Worm (Caenorhabditis elegans) whole organism, mixed stage, embryonic: Measurements from ENCODE around the gene K04C2.5.

Source experiments
- blmp-1 ChIP-seq: fragments of 150-350 bp; optimal IDR thresholded peaks from 2 replicates; lab custom pipeline; 2014; ENCODE audit warnings: missing biosample characterization, missing genetic modification characterization
- elt-1 ChIP-seq: sonication (generic microtip); optimal IDR thresholded peaks from 2 replicates; lab custom pipeline; 2017; ENCODE audit warnings: missing genetic modification characterization, mild to moderate bottlenecking, missing compliant biosample characterization, antibody characterized with exemption, moderate library complexity, borderline replicate concordance; ENCODE audit not compliant: insufficient read depth
- elt-3 ChIP-seq: fragments of 150-350 bp; optimal IDR thresholded peaks from 2 replicates; lab custom pipeline; 2014; ENCODE audit warnings: missing biosample characterization, missing genetic modification characterization
- mab-5 ChIP-seq: fragments of 150-350 bp; optimal IDR thresholded peaks from 2 replicates; lab custom pipeline; 2014; ENCODE audit warnings: missing biosample characterization, missing genetic modification characterization
- mls-2 ChIP-seq: sonication (generic microtip); optimal IDR thresholded peaks from 2 replicates; lab custom pipeline; 2016; ENCODE audit warnings: mild to moderate bottlenecking, missing genetic modification characterization, moderate library complexity, missing compliant biosample characterization
- nhr-12 ChIP-seq: fragments of 150-350 bp; optimal IDR thresholded peaks from 2 replicates; lab custom pipeline; 2014; ENCODE audit warnings: missing biosample characterization, missing genetic modification characterization
- nhr-237 ChIP-seq: fragments of 150-350 bp; optimal IDR thresholded peaks from 2 replicates; lab custom pipeline; 2014; ENCODE audit warnings: missing biosample characterization, missing genetic modification characterization
- nhr-28 ChIP-seq: fragments of 150-350 bp; optimal IDR thresholded peaks from 2 replicates; lab custom pipeline; 2014; ENCODE audit warnings: missing biosample characterization, missing genetic modification characterization
- nhr-76 ChIP-seq: sonication (generic microtip); optimal IDR thresholded peaks from 2 replicates; lab custom pipeline; 2017; ENCODE audit warnings: missing biosample characterization, missing genetic modification characterization
- snpc-4 ChIP-seq: fragments of 150-350 bp; optimal IDR thresholded peaks from 2 replicates; lab custom pipeline; 2014; ENCODE audit warnings: missing biosample characterization, missing genetic modification characterization
- sptf-1 ChIP-seq: sonication (generic microtip); optimal IDR thresholded peaks from 2 replicates; lab custom pipeline; 2017; ENCODE audit warnings: mild to moderate bottlenecking, missing genetic modification characterization, moderate library complexity, missing compliant biosample characterization
- tbx-8 ChIP-seq: fragments of 200-800 bp; sonication (Bioruptor generic); optimal IDR thresholded peaks from 2 replicates; lab custom pipeline; 2018; ENCODE audit warnings: mild to moderate bottlenecking, missing genetic modification characterization, moderate library complexity, missing compliant biosample characterization
- unc-62 ChIP-seq: fragments of 150-350 bp; optimal IDR thresholded peaks from 2 replicates; lab custom pipeline; 2014; ENCODE audit warnings: missing biosample characterization, missing genetic modification reagents, missing genetic modification characterization

DNA sequence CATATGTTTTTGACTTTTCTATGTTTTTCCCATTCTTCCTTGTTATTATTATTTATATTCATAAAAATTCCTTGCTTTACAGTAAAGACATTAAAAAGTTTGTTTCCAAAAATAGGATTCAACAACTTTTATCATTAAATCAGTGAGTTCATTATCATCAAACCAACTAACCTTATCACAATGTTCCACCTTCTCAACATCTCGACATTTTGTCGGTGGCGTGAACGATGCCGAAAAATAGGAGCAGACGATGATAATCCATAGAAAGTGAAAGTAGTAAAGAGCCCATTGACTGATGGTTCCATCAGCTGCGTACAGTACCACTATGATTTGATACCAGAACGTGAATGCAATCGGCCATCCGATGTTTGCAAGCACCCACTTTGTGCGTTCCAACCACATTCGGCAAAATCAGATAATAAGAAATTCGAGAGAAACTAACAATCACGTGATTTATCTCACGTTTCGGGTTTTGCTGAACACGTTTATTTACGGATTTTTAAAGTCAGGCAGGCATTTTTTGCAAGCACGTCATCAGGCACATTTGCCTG is 42.7 kb downstream of the K04C2.5 start, which contains the start of gene dhhc-5:
- TF ChIP-seq nhr-12 (tag; lab: Kevin White, UChicago) (no peak), unc-62 (no peak), nhr-237 (tag; lab: Kevin White, UChicago) (no peak), sptf-1 (no peak), tbx-8 (no peak), elt-3 (no peak), mab-5 (no peak), nhr-76 (tag; lab: Kevin White, UChicago) (no peak), mls-2 (tag; lab: Kevin White, UChicago) (no peak), snpc-4 (no peak), elt-1 (tag; lab: Kevin White, UChicago) (no peak), blmp-1 (tag; lab: Kevin White, UChicago) (no peak), nhr-28 (tag; lab: Kevin White, UChicago) (no peak)
